Fruit fly (Drosophila melanogaster): Measurements from ENCODE around the gene Sidpn.

- TF ChIP-seq Ets21C (GFP tag; optimal IDR thresholded peaks at IDR 0.05) (no peak), Sox15 (GFP tag; optimal IDR thresholded peaks at IDR 0.05) (no peak), fkh (GFP tag; optimal IDR thresholded peaks at IDR 0.05) (peak; percentile 23), vri (GFP tag; optimal IDR thresholded peaks at IDR 0.05) (no peak), Met (GFP tag; optimal IDR thresholded peaks at IDR 0.05) (peak; percentile 11), Gug (GFP tag; IDR thresholded peaks at IDR 0.05) (no peak), acj6 (GFP tag; optimal IDR thresholded peaks at IDR 0.05) (peak; percentile 49), dac (GFP tag; optimal IDR thresholded peaks at IDR 0.05) (no peak), CG3919 (GFP tag; optimal IDR thresholded peaks at IDR 0.05) (peak; percentile 30)
Measured at dm6 chr2L:19014032-19014880, 13.3 kb upstream of the Sidpn start.

All from whole organism, prepupa.